Worm (Caenorhabditis elegans) whole organism, young adult: ENCODE data around the gene bath-26.

ENCODE experiments used
- B0261.1 ChIP-seq: sonication (generic microtip); optimal IDR thresholded peaks from 2 replicates; lab custom pipeline; 2016; ENCODE audit warnings: mild to moderate bottlenecking, missing genetic modification characterization, moderate library complexity, missing compliant biosample characterization
- D2030.7 ChIP-seq: fragments of 200-800 bp; sonication (Bioruptor generic); IDR thresholded peaks from 2 replicates; pipeline ENCODE4 v1.3.6; 2022; ENCODE audit warnings: missing genetic modification reagents, missing genetic modification characterization, missing compliant biosample characterization
- F10E7.11 ChIP-seq: sonication (generic microtip); optimal IDR thresholded peaks from 2 replicates; lab custom pipeline; 2017; ENCODE audit warnings: mild to moderate bottlenecking, missing genetic modification characterization, moderate library complexity, missing compliant biosample characterization
- F22D6.2 ChIP-seq: sonication (generic microtip); optimal IDR thresholded peaks from 2 replicates; lab custom pipeline; 2016; ENCODE audit warnings: mild to moderate bottlenecking, missing genetic modification characterization, missing compliant biosample characterization
- F37B4.10 ChIP-seq: fragments of 200-800 bp; sonication (Bioruptor generic); IDR thresholded peaks from 2 replicates; pipeline ENCODE4 v1.3.6; 2022; ENCODE audit warnings: missing genetic modification characterization, missing compliant biosample characterization
- F39B2.1 ChIP-seq: fragments of 200-800 bp; sonication (Bioruptor generic); IDR thresholded peaks from 2 replicates; pipeline ENCODE4 v1.3.6; 2022; ENCODE audit warnings: missing genetic modification reagents, missing genetic modification characterization, missing compliant biosample characterization
- F49E8.2 ChIP-seq: sonication (generic microtip); optimal IDR thresholded peaks from 3 replicates; lab custom pipeline; 2017; ENCODE audit warnings: missing genetic modification characterization, mild to moderate bottlenecking, missing compliant biosample characterization, antibody characterized with exemption, moderate library complexity; ENCODE audit not compliant: insufficient read depth
- F52B5.7 ChIP-seq: sonication (generic microtip); optimal IDR thresholded peaks from 2 replicates; lab custom pipeline; 2016; ENCODE audit warnings: mild to moderate bottlenecking, missing genetic modification characterization, missing compliant biosample characterization
- F57C9.4 ChIP-seq: sonication (generic microtip); optimal IDR thresholded peaks from 2 replicates; lab custom pipeline; 2017; ENCODE audit warnings: mild to moderate bottlenecking, missing genetic modification characterization, missing compliant biosample characterization
- K12H6.12 ChIP-seq: fragments of 200-800 bp; sonication (Bioruptor generic); optimal IDR thresholded peaks from 2 replicates; lab custom pipeline; 2018; ENCODE audit warnings: mild to moderate bottlenecking, missing genetic modification characterization, missing compliant biosample characterization
- Y95B8A.8 ChIP-seq: fragments of 200-800 bp; sonication (Bioruptor generic); IDR thresholded peaks from 2 replicates; pipeline ENCODE4 v1.3.6; 2022; ENCODE audit warnings: missing genetic modification reagents, missing genetic modification characterization, missing compliant biosample characterization
- ZK185.1 ChIP-seq: sonication (generic microtip); optimal IDR thresholded peaks from 2 replicates; lab custom pipeline; 2016; ENCODE audit warnings: mild to moderate bottlenecking, missing genetic modification characterization, missing compliant biosample characterization; ENCODE audit not compliant: poor library complexity, severe bottlenecking
- attf-6 ChIP-seq: fragments of 200-800 bp; sonication (Bioruptor generic); IDR thresholded peaks from 2 replicates; pipeline ENCODE4 v1.3.6; 2022; ENCODE audit warnings: missing genetic modification reagents, missing genetic modification characterization, missing compliant biosample characterization
- bed-2 ChIP-seq: fragments of 200-800 bp; sonication (Bioruptor generic); IDR thresholded peaks from 2 replicates; pipeline ENCODE4 v1.3.6; 2022; ENCODE audit warnings: missing genetic modification reagents, missing genetic modification characterization, missing compliant biosample characterization
- cebp-1 ChIP-seq, 2 experiments: fragments of 200-800 bp in 1 of 2; sonication (Bioruptor generic) in 1 of 2; sonication (generic microtip) in 1 of 2; IDR thresholded peaks in 1 of 2; optimal IDR thresholded peaks in 1 of 2; 2 replicates each; pipeline versions ENCODE4 v1.3.6 to Lab custom; 2017 to 2022; ENCODE audit warnings: missing compliant biosample characterization in 2 of 2, missing genetic modification characterization in 2 of 2, mild to moderate bottlenecking in 1 of 2, missing genetic modification reagents in 1 of 2, moderate library complexity in 1 of 2
- cebp-2 ChIP-seq: fragments of 200-800 bp; sonication (Bioruptor generic); IDR thresholded peaks from 2 replicates; pipeline ENCODE4 v1.3.6; 2022; ENCODE audit warnings: missing genetic modification characterization, missing compliant biosample characterization
- ceh-79 ChIP-seq: sonication (generic microtip); optimal IDR thresholded peaks from 2 replicates; lab custom pipeline; 2017; ENCODE audit warnings: mild to moderate bottlenecking, missing genetic modification characterization, missing compliant biosample characterization
- die-1 ChIP-seq: sonication (generic microtip); optimal IDR thresholded peaks from 2 replicates; lab custom pipeline; 2016; ENCODE audit warnings: missing genotype, mild to moderate bottlenecking, missing genetic modification characterization, missing compliant biosample characterization
- dpl-1 ChIP-seq: fragments of 150-350 bp; optimal IDR thresholded peaks from 2 replicates; lab custom pipeline; 2014; ENCODE audit warnings: missing biosample characterization, missing genetic modification reagents, missing genetic modification characterization
- ekl-4 ChIP-seq: fragments of 200-800 bp; sonication (Bioruptor generic); IDR thresholded peaks from 2 replicates; pipeline ENCODE4 v1.3.6; 2022; ENCODE audit warnings: missing genetic modification reagents, missing genetic modification characterization, missing compliant biosample characterization
- ets-4 ChIP-seq: fragments of 200-800 bp; sonication (Bioruptor generic); optimal IDR thresholded peaks from 2 replicates; lab custom pipeline; 2018; ENCODE audit warnings: mild to moderate bottlenecking, missing genetic modification characterization, missing compliant biosample characterization
- hsf-1 ChIP-seq: fragments of 200-800 bp; sonication (Bioruptor generic); IDR thresholded peaks from 2 replicates; pipeline ENCODE4 v1.3.6; 2022; ENCODE audit warnings: missing genetic modification reagents, missing genetic modification characterization, missing compliant biosample characterization
- lin-35 ChIP-seq, 3 experiments: fragments of 150-350 bp in 2 of 3; sonication (generic microtip) in 1 of 3; optimal IDR thresholded peaks; 2 replicates each; lab custom pipeline; 2014 to 2018; ENCODE audit warnings: missing biosample characterization in 3 of 3, missing genetic modification characterization in 3 of 3, missing genetic modification reagents in 3 of 3
- lin-40 ChIP-seq: sonication (generic microtip); optimal IDR thresholded peaks from 2 replicates; lab custom pipeline; 2016; ENCODE audit warnings: missing genetic modification characterization, mild to moderate bottlenecking, missing compliant biosample characterization, missing genotype, missing genetic modification reagents
- lsl-1 ChIP-seq: fragments of 200-800 bp; sonication (Bioruptor generic); optimal IDR thresholded peaks from 2 replicates; lab custom pipeline; 2018; ENCODE audit warnings: mild to moderate bottlenecking, missing genetic modification characterization, moderate library complexity, missing compliant biosample characterization
- madf-10 ChIP-seq: sonication (generic microtip); optimal IDR thresholded peaks from 2 replicates; lab custom pipeline; 2016; ENCODE audit warnings: mild to moderate bottlenecking, missing genetic modification characterization, missing compliant biosample characterization
- mcd-1 ChIP-seq: fragments of 200-800 bp; sonication (Bioruptor generic); IDR thresholded peaks from 2 replicates; pipeline ENCODE4 v1.3.6; 2022; ENCODE audit warnings: missing genetic modification reagents, missing genetic modification characterization, missing compliant biosample characterization
- mel-28 ChIP-seq: sonication (generic microtip); optimal IDR thresholded peaks from 2 replicates; lab custom pipeline; 2016; ENCODE audit warnings: borderline replicate concordance, mild to moderate bottlenecking, missing genetic modification characterization, missing compliant biosample characterization
- mxl-1 ChIP-seq: sonication (generic microtip); optimal IDR thresholded peaks from 2 replicates; lab custom pipeline; 2016; ENCODE audit warnings: missing genetic modification characterization, missing compliant biosample characterization
- nfya-1 ChIP-seq: sonication (generic microtip); optimal IDR thresholded peaks from 2 replicates; lab custom pipeline; 2017; ENCODE audit warnings: antibody characterized with exemption, missing compliant biosample characterization, missing genetic modification characterization, borderline replicate concordance; ENCODE audit not compliant: insufficient read depth
- nfyb-1 ChIP-seq: fragments of 200-800 bp; sonication (Bioruptor generic); IDR thresholded peaks from 2 replicates; pipeline ENCODE4 v1.3.6; 2022; ENCODE audit warnings: missing genetic modification reagents, missing genetic modification characterization, missing compliant biosample characterization
- nhr-80 ChIP-seq: sonication (generic microtip); optimal IDR thresholded peaks from 2 replicates; lab custom pipeline; 2016; ENCODE audit warnings: missing genetic modification characterization, missing compliant biosample characterization
- pbrm-1 ChIP-seq: fragments of 200-800 bp; sonication (Bioruptor generic); IDR thresholded peaks from 2 replicates; pipeline ENCODE4 v1.3.6; 2022; ENCODE audit warnings: missing genetic modification reagents, missing genetic modification characterization, missing compliant biosample characterization
- rpc-1 ChIP-seq, 2 experiments: fragments of 150-350 bp in 1 of 2; sonication (generic microtip) in 1 of 2; optimal IDR thresholded peaks; 2 replicates each; lab custom pipeline; 2014 to 2018; ENCODE audit warnings: missing biosample characterization in 1 of 2, missing genetic modification characterization in 1 of 2, missing genetic modification reagents in 1 of 2, missing genotype in 1 of 2
- snpc-4 ChIP-seq, 5 experiments: fragments of 150-350 bp in 1 of 5; sonication (generic microtip) in 4 of 5; optimal IDR thresholded peaks; 2 replicates each; lab custom pipeline; 2014 to 2018; ENCODE audit warnings: missing genetic modification characterization in 5 of 5, missing biosample characterization in 3 of 5, antibody characterized with exemption in 2 of 5, mild to moderate bottlenecking in 2 of 5, missing compliant biosample characterization in 2 of 5, missing genotype in 2 of 5, moderate library complexity in 2 of 5, missing genetic modification reagents in 1 of 5
- tbp1 ChIP-seq: fragments of 200-800 bp; sonication (Bioruptor generic); optimal IDR thresholded peaks from 2 replicates; lab custom pipeline; 2018; ENCODE audit warnings: mild to moderate bottlenecking, missing genetic modification characterization, missing compliant biosample characterization
- tlf-1 ChIP-seq: fragments of 200-800 bp; sonication (Bioruptor generic); optimal IDR thresholded peaks from 2 replicates; lab custom pipeline; 2018; ENCODE audit warnings: mild to moderate bottlenecking, missing genetic modification characterization, missing compliant biosample characterization
- xnd-1 ChIP-seq: sonication (generic microtip); optimal IDR thresholded peaks from 2 replicates; lab custom pipeline; 2016; ENCODE audit warnings: missing genotype, missing genetic modification reagents, missing genetic modification characterization, missing compliant biosample characterization
- ztf-18 ChIP-seq: sonication (generic microtip); optimal IDR thresholded peaks from 2 replicates; lab custom pipeline; 2016; ENCODE audit warnings: missing genotype, mild to moderate bottlenecking, missing genetic modification characterization, missing compliant biosample characterization
- ztf-22 ChIP-seq: fragments of 200-800 bp; sonication (Bioruptor generic); optimal IDR thresholded peaks from 2 replicates; lab custom pipeline; 2018; ENCODE audit warnings: mild to moderate bottlenecking, missing genetic modification characterization, moderate library complexity, missing compliant biosample characterization
- ztf-25 ChIP-seq: fragments of 200-800 bp; sonication (Bioruptor generic); IDR thresholded peaks from 2 replicates; pipeline ENCODE4 v1.3.6; 2022; ENCODE audit warnings: missing genetic modification reagents, missing genetic modification characterization, missing compliant biosample characterization
- ztf-3 ChIP-seq: fragments of 200-800 bp; sonication (Bioruptor generic); optimal IDR thresholded peaks from 2 replicates; lab custom pipeline; 2018; ENCODE audit warnings: mild to moderate bottlenecking, missing genetic modification characterization, missing compliant biosample characterization
- ztf-6 ChIP-seq: fragments of 200-800 bp; sonication (Bioruptor generic); IDR thresholded peaks from 2 replicates; pipeline ENCODE4 v1.3.6; 2022; ENCODE audit warnings: missing genetic modification reagents, missing genetic modification characterization, missing compliant biosample characterization

bath-26 gene

DNA sequence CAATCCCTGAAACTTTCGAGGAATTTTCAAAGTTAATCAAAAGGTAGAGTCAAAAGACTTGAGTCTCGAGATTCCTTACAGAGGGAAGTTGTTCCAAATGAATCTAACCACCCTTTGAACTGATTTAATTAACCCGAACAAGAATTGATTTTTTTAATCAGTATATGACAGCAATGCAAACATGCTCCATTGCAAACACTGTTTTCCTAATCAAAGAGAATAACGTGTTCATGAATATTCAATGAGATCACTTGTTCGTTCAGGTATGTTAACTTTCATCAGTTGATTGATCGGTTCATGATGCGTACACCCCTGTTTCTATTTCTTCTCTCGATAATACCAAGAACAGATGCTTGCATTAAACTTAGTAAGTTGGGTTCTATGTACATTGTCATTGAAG lies 25.1 kb upstream of the bath-26 start, which contains the start of gene C08E3.14:
Gene C08E3.14, plus strand, starts transcription at position 301 of the 400 bp plus-strand sequence.
- TF ChIP-seq hsf-1 (GFP tag; lab: Robert Waterston, UW) (no peak), tlf-1 (GFP tag; lab: Kevin White, UChicago) (no peak), nfya-1 (tag; lab: Kevin White, UChicago) (no peak), cebp-2 (GFP tag; lab: Robert Waterston, UW) (no peak), F10E7.11 (tag; lab: Kevin White, UChicago) (no peak), madf-10 (tag; lab: Kevin White, UChicago) (no peak), K12H6.12 (tag; lab: Kevin White, UChicago) (no peak), mxl-1 (tag; lab: Kevin White, UChicago) (no peak), nfyb-1 (GFP tag; lab: Robert Waterston, UW) (no peak), ztf-25 (no peak), mcd-1 (GFP tag; lab: Robert Waterston, UW) (no peak), ekl-4 (no peak), Y95B8A.8 (GFP tag; lab: Robert Waterston, UW) (no peak), xnd-1 (tag; lab: Kevin White, UChicago) (no peak), F37B4.10 (GFP tag; lab: Robert Waterston, UW) (no peak), F49E8.2 (tag; lab: Kevin White, UChicago) (no peak), bed-2 (GFP tag; lab: Robert Waterston, UW) (no peak), ceh-79 (tag; lab: Kevin White, UChicago) (no peak)
- TF ChIP-seq, all 124 proteins: peak for 0

DNA sequence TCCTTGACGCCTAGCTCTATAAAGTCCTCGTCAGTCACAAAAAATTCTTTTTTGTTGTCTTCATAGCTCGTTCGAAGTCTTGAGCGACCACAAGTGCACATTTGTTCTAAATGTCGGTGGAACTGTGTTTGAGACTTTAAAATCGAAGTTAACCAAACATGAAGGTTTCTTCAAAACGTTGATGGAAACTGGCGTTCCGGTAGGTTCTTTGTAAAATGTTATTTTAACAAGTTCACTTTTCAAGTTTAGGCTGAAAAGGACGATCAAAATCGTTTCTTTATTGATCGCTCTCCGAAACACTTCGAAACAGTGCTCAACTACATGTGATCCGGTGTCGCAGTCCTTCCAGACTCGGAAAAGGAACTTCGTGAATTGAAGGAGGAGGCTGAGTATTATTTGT lies 24.0 kb upstream of the bath-26 start, which contains the start of gene fbxa-160:
Gene fbxa-160, minus strand, starts transcription at position 101 of the 400 bp plus-strand sequence.
- no peak for TF ChIP-seq ZK185.1 (tag; lab: Kevin White, UChicago)
- TF ChIP-seq F39B2.1 (GFP tag; lab: Robert Waterston, UW) = no peak
- TF ChIP-seq tlf-1 (GFP tag; lab: Kevin White, UChicago) = no peak
- no peak for TF ChIP-seq ztf-22 (GFP tag; lab: Kevin White, UChicago)
- no peak for TF ChIP-seq ztf-18
- TF ChIP-seq ets-4 (GFP tag; lab: Kevin White, UChicago) = no peak
- no peak for TF ChIP-seq rpc-1 (optimal IDR thresholded peaks at IDR 0.05; lab: Kevin White, UChicago)
- TF ChIP-seq rpc-1 (tag; optimal IDR thresholded peaks at IDR 0.05; lab: Kevin White, UChicago) = no peak
- no peak for TF ChIP-seq F37B4.10 (GFP tag; lab: Robert Waterston, UW)
- no peak for TF ChIP-seq die-1 (tag; lab: Kevin White, UChicago)
- no peak for TF ChIP-seq F52B5.7 (tag; lab: Kevin White, UChicago)
- TF ChIP-seq F22D6.2 = no peak
- no peak for TF ChIP-seq cebp-1 (GFP tag; IDR thresholded peaks at IDR 0.05; lab: Robert Waterston, UW)
- no peak for TF ChIP-seq cebp-1 (tag; optimal IDR thresholded peaks at IDR 0.05; lab: Kevin White, UChicago)
- no peak for TF ChIP-seq D2030.7 (GFP tag; lab: Robert Waterston, UW)
- no peak for TF ChIP-seq ztf-3 (GFP tag; lab: Kevin White, UChicago)
- TF ChIP-seq dpl-1 = no peak

DNA sequence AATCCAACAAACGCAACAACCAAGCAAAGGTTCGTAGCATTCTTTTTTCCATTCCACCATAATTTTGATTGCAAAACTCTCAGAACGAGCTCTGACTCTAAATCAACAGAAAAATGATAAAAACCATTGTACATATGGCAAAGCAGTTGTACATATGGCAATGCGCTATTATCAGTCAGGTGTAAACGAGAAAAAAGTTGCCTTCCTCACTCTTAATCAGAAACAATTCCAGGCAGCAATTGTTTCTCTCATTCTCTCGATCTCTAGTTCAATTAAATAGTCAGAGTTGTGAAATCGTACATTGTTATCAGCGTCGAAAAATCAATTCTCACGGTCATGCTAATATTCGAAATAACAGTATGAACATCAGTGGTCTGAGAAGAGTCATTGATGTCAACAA lies 21.2 kb upstream of the bath-26 start:
- no peak for TF ChIP-seq ztf-6 (GFP tag; lab: Robert Waterston, UW)
- TF ChIP-seq nhr-80 (tag; lab: Kevin White, UChicago) = peak; percentile 5

DNA sequence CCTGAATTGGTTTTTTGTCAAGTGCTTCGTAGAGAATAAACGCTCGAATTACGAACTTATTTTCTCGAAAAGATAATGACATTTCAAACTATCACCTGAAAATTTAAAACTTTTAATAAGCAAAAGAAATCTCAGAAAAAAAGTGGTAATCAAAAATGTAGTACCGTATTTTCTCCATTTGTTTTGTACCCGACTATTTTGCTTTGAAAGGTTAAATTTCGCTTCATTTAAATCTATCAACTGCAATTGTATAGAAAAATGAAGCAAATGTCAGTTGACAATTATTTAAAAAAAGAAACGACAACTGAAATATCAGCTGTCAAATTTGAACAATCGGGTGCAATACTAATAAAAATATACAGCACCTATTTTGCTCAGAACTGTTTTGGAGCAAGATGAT lies 20.6 kb upstream of the bath-26 start, which contains the start of gene fbxa-158:
Gene fbxa-158, minus strand, starts transcription at position 101 of the 400 bp plus-strand sequence.
- no peak for TF ChIP-seq snpc-4 (GFP tag; optimal IDR thresholded peaks at IDR 0.05; lab: Kevin White, UChicago)
- TF ChIP-seq snpc-4 (tag; optimal IDR thresholded peaks at IDR 0.05; lab: Kevin White, UChicago) = no peak
- TF ChIP-seq attf-6 (GFP tag; lab: Robert Waterston, UW) = no peak
- TF ChIP-seq dpl-1 = no peak
- TF ChIP-seq lin-35 (GFP tag; optimal IDR thresholded peaks at IDR 0.05; lab: Kevin White, UChicago) = no peak
- no peak for TF ChIP-seq F52B5.7 (tag; lab: Kevin White, UChicago)
- no peak for TF ChIP-seq lin-40 (tag; lab: Kevin White, UChicago)
- TF ChIP-seq F57C9.4 (tag; lab: Kevin White, UChicago) = no peak
- no peak for TF ChIP-seq tbp1 (GFP tag; lab: Kevin White, UChicago)
- TF ChIP-seq pbrm-1 (GFP tag; lab: Robert Waterston, UW) = no peak
- no peak for TF ChIP-seq mel-28
- TF ChIP-seq B0261.1 = no peak
- TF ChIP-seq Y95B8A.8 (GFP tag; lab: Robert Waterston, UW) = no peak
- no peak for TF ChIP-seq die-1 (tag; lab: Kevin White, UChicago)
- no peak for TF ChIP-seq lsl-1
